Fruit fly (Drosophila melanogaster) whole organism, embryonic: ENCODE measurements around the gene DCTN1-p150.

Source experiments
- C15 ChIP-seq: fragments of 200-800 bp; sonication (Bioruptor generic); IDR thresholded peaks from 3 replicates; pipeline ENCODE4 v1.3.6; 2022; ENCODE audit warnings: missing biosample characterization, missing genetic modification characterization
- CG11696 ChIP-seq: fragments of 200-800 bp; sonication (Bioruptor generic); IDR thresholded peaks from 2 replicates; pipeline ENCODE4 v1.3.6; 2022; ENCODE audit warnings: missing biosample characterization, missing genetic modification characterization
- CG11723 ChIP-seq: fragments of 200-800 bp; sonication (Bioruptor generic); optimal IDR thresholded peaks from 2 replicates; lab custom pipeline; 2017; ENCODE audit warnings: missing biosample characterization, mild to moderate bottlenecking, missing genetic modification characterization
- CG12104 ChIP-seq: fragments of 200-800 bp; sonication (Bioruptor generic); optimal IDR thresholded peaks from 3 replicates; lab custom pipeline; 2016; ENCODE audit warnings: missing biosample characterization, missing genetic modification characterization
- CG12391 ChIP-seq: fragments of 200-800 bp; sonication (Bioruptor generic); optimal IDR thresholded peaks from 3 replicates; lab custom pipeline; 2018; ENCODE audit warnings: missing biosample characterization, mild to moderate bottlenecking, missing genetic modification characterization, moderate library complexity
- CG12769 ChIP-seq: fragments of 200-800 bp; sonication (Bioruptor generic); optimal IDR thresholded peaks from 2 replicates; lab custom pipeline; 2019; ENCODE audit warnings: missing biosample characterization, mild to moderate bottlenecking, missing genetic modification characterization, moderate library complexity
- CG15269 ChIP-seq: fragments of 200-800 bp; sonication (Bioruptor generic); optimal IDR thresholded peaks from 2 replicates; lab custom pipeline; 2018; ENCODE audit warnings: missing biosample characterization, mild to moderate bottlenecking, missing genetic modification characterization, moderate library complexity
- CG32767 ChIP-seq: fragments of 200-800 bp; sonication (Bioruptor generic); IDR thresholded peaks from 2 replicates; pipeline ENCODE4 v1.3.6; 2022; ENCODE audit warnings: missing biosample characterization, missing genetic modification characterization
- CG34224 ChIP-seq: fragments of 200-800 bp; sonication (Bioruptor generic); IDR thresholded peaks from 3 replicates; pipeline ENCODE4 v1.3.6; 2022; ENCODE audit warnings: missing biosample characterization, missing genetic modification characterization; ENCODE audit not compliant: partially characterized antibody
- CG4360 ChIP-seq: fragments of 200-800 bp; sonication (Bioruptor generic); IDR thresholded peaks from 2 replicates; pipeline ENCODE4 v1.3.6; 2022; ENCODE audit warnings: missing biosample characterization, missing genetic modification characterization
- CG4617 ChIP-seq: fragments of 200-800 bp; sonication (Bioruptor generic); optimal IDR thresholded peaks from 3 replicates; lab custom pipeline; 2016; ENCODE audit warnings: missing biosample characterization, missing genetic modification characterization, borderline replicate concordance
- CG5953 ChIP-seq: fragments of 200-800 bp; sonication (Bioruptor generic); IDR thresholded peaks from 2 replicates; pipeline ENCODE4 v1.3.6; 2022; ENCODE audit warnings: missing biosample characterization, missing genetic modification characterization
- CG8388 ChIP-seq: fragments of 200-800 bp; sonication (Bioruptor generic); optimal IDR thresholded peaks from 2 replicates; lab custom pipeline; 2019; ENCODE audit warnings: missing biosample characterization, mild to moderate bottlenecking, missing genetic modification characterization, moderate library complexity
- CG9876 ChIP-seq: fragments of 200-800 bp; sonication (Bioruptor generic); optimal IDR thresholded peaks from 2 replicates; lab custom pipeline; 2016; ENCODE audit warnings: missing biosample characterization, missing genetic modification characterization
- CoRest ChIP-seq: fragments of 200-800 bp; sonication (Bioruptor generic); optimal IDR thresholded peaks from 3 replicates; lab custom pipeline; 2018; ENCODE audit warnings: missing biosample characterization, mild to moderate bottlenecking, missing genetic modification characterization, moderate library complexity
- Dbx ChIP-seq: fragments of 200-800 bp; sonication (Bioruptor generic); IDR thresholded peaks from 3 replicates; pipeline ENCODE4 v1.3.6; 2022; ENCODE audit warnings: missing biosample characterization, missing genetic modification characterization
- Dp ChIP-seq: fragments of 200-800 bp; sonication (Bioruptor generic); optimal IDR thresholded peaks from 2 replicates; lab custom pipeline; 2018; ENCODE audit warnings: missing biosample characterization, mild to moderate bottlenecking, missing genetic modification characterization, moderate library complexity
- HHEX ChIP-seq: fragments of 200-800 bp; sonication (Bioruptor generic); optimal IDR thresholded peaks from 3 replicates; lab custom pipeline; 2017; ENCODE audit warnings: missing biosample characterization, mild to moderate bottlenecking, missing genetic modification characterization, missing genetic modification reagents
- Hmr ChIP-seq: fragments of 200-800 bp; sonication (Bioruptor generic); optimal IDR thresholded peaks from 3 replicates; lab custom pipeline; 2017; ENCODE audit warnings: mild to moderate bottlenecking, missing biosample characterization, missing genetic modification reagents, missing genetic modification characterization
- Hr78 ChIP-seq, 2 experiments: fragments of 200-800 bp in 1 of 2; fragments of >200 bp in 1 of 2; sonication (Bioruptor generic) in 1 of 2; optimal IDR thresholded peaks; 2 replicates each; lab custom pipeline; 2017 to 2019; ENCODE audit warnings: missing biosample characterization in 2 of 2, missing genetic modification characterization in 2 of 2, mild to moderate bottlenecking in 1 of 2, moderate library complexity in 1 of 2
- Kr ChIP-seq: fragments of 200-800 bp; sonication (Bioruptor generic); optimal IDR thresholded peaks from 2 replicates; lab custom pipeline; 2017; ENCODE audit warnings: missing biosample characterization, mild to moderate bottlenecking, missing genetic modification characterization
- Lhr ChIP-seq: fragments of 200-800 bp; sonication (Bioruptor generic); optimal IDR thresholded peaks from 3 replicates; lab custom pipeline; 2017; ENCODE audit warnings: mild to moderate bottlenecking, missing biosample characterization, missing genetic modification reagents, missing genetic modification characterization
- Lpt ChIP-seq: fragments of >200 bp; optimal IDR thresholded peaks from 2 replicates; lab custom pipeline; 2018; ENCODE audit warnings: missing biosample characterization, missing genetic modification characterization
- Poxn ChIP-seq: fragments of 200-800 bp; sonication (Bioruptor generic); IDR thresholded peaks from 2 replicates; pipeline ENCODE4 v1.3.6; 2022; ENCODE audit warnings: missing biosample characterization, missing genetic modification characterization
- Ravus ChIP-seq: fragments of 200-800 bp; sonication (Bioruptor generic); IDR thresholded peaks from 2 replicates; pipeline ENCODE4 v1.3.6; 2022; ENCODE audit warnings: missing biosample characterization, missing genetic modification characterization
- Side ChIP-seq: fragments of 200-800 bp; sonication (Bioruptor generic); optimal IDR thresholded peaks from 2 replicates; lab custom pipeline; 2016; ENCODE audit warnings: missing biosample characterization, missing genetic modification characterization
- Sox100B ChIP-seq: fragments of 200-800 bp; sonication (Bioruptor generic); optimal IDR thresholded peaks from 3 replicates; lab custom pipeline; 2018; ENCODE audit warnings: missing biosample characterization, mild to moderate bottlenecking, missing genetic modification characterization
- TFAM ChIP-seq: fragments of 200-800 bp; sonication (Bioruptor generic); optimal IDR thresholded peaks from 2 replicates; lab custom pipeline; 2017; ENCODE audit warnings: missing biosample characterization, missing genetic modification characterization, inconsistent platforms
- ab ChIP-seq: fragments of 200-800 bp; sonication (Bioruptor generic); optimal IDR thresholded peaks from 2 replicates; lab custom pipeline; 2016; ENCODE audit warnings: missing biosample characterization, missing genetic modification characterization
- abd-A ChIP-seq: fragments of 200-800 bp; sonication (Bioruptor generic); optimal IDR thresholded peaks from 3 replicates; lab custom pipeline; 2019; ENCODE audit warnings: missing biosample characterization, mild to moderate bottlenecking, missing genetic modification characterization, moderate library complexity
- cg ChIP-seq: fragments of 200-800 bp; sonication (Bioruptor generic); optimal IDR thresholded peaks from 3 replicates; lab custom pipeline; 2019; ENCODE audit warnings: missing biosample characterization, mild to moderate bottlenecking, missing genetic modification characterization, moderate library complexity
- chinmo ChIP-seq: fragments of 200-800 bp; sonication (Bioruptor generic); IDR thresholded peaks from 4 replicates; pipeline ENCODE4 v1.3.6; 2022; ENCODE audit warnings: missing biosample characterization, missing genetic modification characterization; ENCODE audit not compliant: partially characterized antibody
- dan ChIP-seq: fragments of 200-800 bp; sonication (Bioruptor generic); IDR thresholded peaks from 2 replicates; pipeline ENCODE4 v1.3.6; 2022; ENCODE audit warnings: missing biosample characterization, missing genetic modification characterization
- dati ChIP-seq: fragments of 200-800 bp; sonication (Bioruptor generic); IDR thresholded peaks from 2 replicates; pipeline ENCODE4 v1.3.6; 2022; ENCODE audit warnings: missing biosample characterization, missing genetic modification characterization
- ems ChIP-seq: fragments of 200-800 bp; sonication (Bioruptor generic); optimal IDR thresholded peaks from 3 replicates; lab custom pipeline; 2016; ENCODE audit warnings: missing biosample characterization, missing genetic modification characterization
- gem ChIP-seq: fragments of 200-800 bp; sonication (Bioruptor generic); optimal IDR thresholded peaks from 2 replicates; lab custom pipeline; 2019; ENCODE audit warnings: missing biosample characterization, mild to moderate bottlenecking, missing genetic modification characterization, moderate library complexity
- gfzf ChIP-seq: fragments of 200-800 bp; sonication (Bioruptor generic); optimal IDR thresholded peaks from 2 replicates; lab custom pipeline; 2016; ENCODE audit warnings: missing biosample characterization, mild to moderate bottlenecking, missing genetic modification characterization, moderate library complexity
- gt ChIP-seq: fragments of 200-800 bp; sonication (Bioruptor generic); IDR thresholded peaks from 2 replicates; pipeline ENCODE4 v1.3.6; 2022; ENCODE audit warnings: missing biosample characterization, missing genetic modification characterization
- h ChIP-seq: fragments of >200 bp; optimal IDR thresholded peaks from 2 replicates; lab custom pipeline; 2017
- jigr1 ChIP-seq: fragments of 200-800 bp; sonication (Bioruptor generic); IDR thresholded peaks from 3 replicates; pipeline ENCODE4 v1.3.6; 2022; ENCODE audit warnings: missing biosample characterization, missing genetic modification characterization
- kay ChIP-seq: fragments of 200-800 bp; sonication (Bioruptor generic); optimal IDR thresholded peaks from 2 replicates; lab custom pipeline; 2016; ENCODE audit warnings: missing biosample characterization, missing genetic modification characterization
- knrl ChIP-seq: fragments of 200-800 bp; sonication (Bioruptor generic); IDR thresholded peaks from 3 replicates; pipeline ENCODE4 v1.3.6; 2022; ENCODE audit warnings: missing biosample characterization, missing genetic modification characterization; ENCODE audit not compliant: partially characterized antibody
- nmo ChIP-seq: fragments of 200-800 bp; sonication (Bioruptor generic); optimal IDR thresholded peaks from 2 replicates; lab custom pipeline; 2018; ENCODE audit warnings: missing biosample characterization, mild to moderate bottlenecking, missing genetic modification characterization, moderate library complexity
- oc ChIP-seq: fragments of 200-800 bp; sonication (Bioruptor generic); optimal IDR thresholded peaks from 2 replicates; lab custom pipeline; 2018; ENCODE audit warnings: missing biosample characterization, mild to moderate bottlenecking, missing genetic modification characterization, moderate library complexity
- pho ChIP-seq: fragments of 200-800 bp; sonication (Bioruptor generic); optimal IDR thresholded peaks from 2 replicates; lab custom pipeline; 2016; ENCODE audit warnings: missing biosample characterization, missing genetic modification characterization
- ro ChIP-seq: fragments of 200-800 bp; sonication (Bioruptor generic); IDR thresholded peaks from 2 replicates; pipeline ENCODE4 v1.3.6; 2022; ENCODE audit warnings: missing biosample characterization, missing genetic modification characterization
- row ChIP-seq: fragments of 200-800 bp; sonication (Bioruptor generic); IDR thresholded peaks from 3 replicates; pipeline ENCODE4 v1.3.6; 2022; ENCODE audit warnings: missing biosample characterization, missing genetic modification characterization
- salm ChIP-seq: fragments of 200-800 bp; sonication (Bioruptor generic); optimal IDR thresholded peaks from 2 replicates; lab custom pipeline; 2018; ENCODE audit warnings: missing biosample characterization, mild to moderate bottlenecking, missing genetic modification characterization
- sd ChIP-seq: fragments of 200-800 bp; sonication (Bioruptor generic); optimal IDR thresholded peaks from 3 replicates; lab custom pipeline; 2018; ENCODE audit warnings: missing biosample characterization, mild to moderate bottlenecking, missing genetic modification characterization, moderate library complexity
- sens ChIP-seq: fragments of 200-800 bp; sonication (Bioruptor generic); peaks from one replicate; lab custom pipeline; 2016; ENCODE audit warnings: missing biosample characterization, missing genetic modification characterization
- stc ChIP-seq: fragments of 200-800 bp; sonication (Bioruptor generic); IDR thresholded peaks from 2 replicates; pipeline ENCODE4 v1.3.6; 2022; ENCODE audit warnings: missing biosample characterization, missing genetic modification characterization
- tna ChIP-seq: fragments of 200-800 bp; sonication (Bioruptor generic); IDR thresholded peaks from 2 replicates; pipeline ENCODE4 v1.3.6; 2022; ENCODE audit warnings: missing biosample characterization, missing genetic modification characterization; ENCODE audit not compliant: partially characterized antibody

Gene DCTN1-p150

DNA sequence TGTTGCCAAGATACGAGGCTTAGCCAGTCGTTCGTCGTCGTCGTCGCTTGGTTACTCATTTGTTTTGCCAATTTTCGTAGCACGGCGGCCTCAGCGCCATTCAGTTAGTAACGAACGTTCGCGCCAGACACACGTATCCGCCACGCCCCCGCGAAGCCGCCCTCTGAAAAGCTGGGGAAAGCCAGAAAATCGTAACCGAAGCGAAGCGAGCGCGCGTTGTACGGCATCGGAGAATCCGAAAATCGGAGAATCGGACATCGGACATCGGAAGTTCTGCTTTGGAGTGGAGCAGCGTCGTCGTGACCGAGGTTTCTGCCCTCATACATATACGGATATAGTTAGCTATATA is 9.9 kb downstream of the DCTN1-p150 start, which contains the start of gene CG32137 (continued):
- TF ChIP-seq CG9876 (GFP tag; lab: Kevin White, UChicago) (no peak), CG4360 (GFP tag; lab: Robert Waterston, UW) (peak; percentile 58; the same call in 1 of the 2 replicates), Hmr (GFP tag; lab: Kevin White, UChicago) (no peak), CG8388 (GFP tag; lab: Kevin White, UChicago) (no peak), nmo (GFP tag; lab: Kevin White, UChicago) (no peak), ems (GFP tag; lab: Kevin White, UChicago) (no peak), Sox100B (GFP tag; lab: Kevin White, UChicago) (no peak), gfzf (no peak), Poxn (GFP tag; lab: Robert Waterston, UW) (no peak), CoRest (no peak), gem (tag; lab: Kevin White, UChicago) (no peak), sd (tag; lab: Kevin White, UChicago) (no peak), HHEX (GFP tag; lab: Kevin White, UChicago) (no peak), CG12769 (tag; lab: Kevin White, UChicago) (peak; percentile 23), Lpt (GFP tag; lab: Kevin White, UChicago) (no peak), Dp (no peak), dati (GFP tag; lab: Robert Waterston, UW) (no peak), CG4617 (GFP tag; lab: Kevin White, UChicago) (no peak), cg (GFP tag; lab: Kevin White, UChicago) (no peak), CG5953 (0 out of 2 replicates have a peak, but pooled peaks have one; percentile 18), stc (GFP tag; lab: Robert Waterston, UW) (no peak), knrl (GFP tag; lab: Robert Waterston, UW) (no peak), tna (GFP tag; lab: Robert Waterston, UW) (0 out of 2 replicates have a peak, but pooled peaks have one; percentile 47), Lhr (GFP tag; lab: Kevin White, UChicago) (no peak), CG12104 (GFP tag; lab: Kevin White, UChicago) (no peak), gt (GFP tag; lab: Robert Waterston, UW) (no peak), dan (GFP tag; lab: Robert Waterston, UW) (no peak), Hr78 (GFP tag; optimal IDR thresholded peaks at IDR 0.05; lab: Kevin White, UChicago) (no peak), row (GFP tag; lab: Robert Waterston, UW) (no peak), salm (tag; lab: Kevin White, UChicago) (no peak), pho (GFP tag; lab: Kevin White, UChicago) (no peak), C15 (GFP tag; lab: Robert Waterston, UW) (no peak), sens (GFP tag; lab: Kevin White, UChicago) (no peak), Side (GFP tag; lab: Kevin White, UChicago) (no peak), Dbx (GFP tag; lab: Robert Waterston, UW) (no peak), h (no peak), chinmo (GFP tag; lab: Robert Waterston, UW) (peak; percentile 96; the same call in 3 of the 4 replicates), ab (GFP tag; lab: Kevin White, UChicago) (no peak), oc (tag; lab: Kevin White, UChicago) (no peak), CG34224 (GFP tag; lab: Robert Waterston, UW) (peak; percentile 42; the same call in 1 of the 3 replicates), CG11696 (GFP tag; lab: Robert Waterston, UW) (no peak), CG15269 (no peak), Kr (no peak), jigr1 (GFP tag; lab: Robert Waterston, UW) (no peak), CG32767 (GFP tag; lab: Robert Waterston, UW) (no peak), Ravus (no peak), abd-A (tag; lab: Kevin White, UChicago) (peak; percentile 31), kay (GFP tag; lab: Kevin White, UChicago) (peak; percentile 43), CG11723 (GFP tag; lab: Kevin White, UChicago) (no peak), TFAM (GFP tag; lab: Kevin White, UChicago) (no peak), CG12391 (tag; lab: Kevin White, UChicago) (no peak), ro (GFP tag; lab: Robert Waterston, UW) (no peak)
